Fruit fly (Drosophila melanogaster) whole organism, adult: ENCODE results near the gene CG5180.

ENCODE experiments used
- CG11617 ChIP-seq: fragments of 200-800 bp; sonication (Bioruptor generic); optimal IDR thresholded peaks from 2 replicates; lab custom pipeline; 2017; ENCODE audit warnings: mild to moderate bottlenecking, missing biosample characterization, missing genetic modification reagents, missing genetic modification characterization
- CG12768 ChIP-seq: fragments of 200-800 bp; sonication (Bioruptor generic); optimal IDR thresholded peaks from 2 replicates; lab custom pipeline; 2017; ENCODE audit warnings: missing biosample characterization, missing genetic modification characterization, mild to moderate bottlenecking, moderate library complexity, missing genetic modification reagents
- CG14711 ChIP-seq: fragments of 200-800 bp; sonication (Bioruptor generic); optimal IDR thresholded peaks from 2 replicates; lab custom pipeline; 2018; ENCODE audit warnings: missing biosample characterization, mild to moderate bottlenecking, missing genetic modification characterization, moderate library complexity
- CG1620 ChIP-seq: fragments of 200-800 bp; sonication (Bioruptor generic); optimal IDR thresholded peaks from 2 replicates; lab custom pipeline; 2016; ENCODE audit warnings: missing biosample characterization, missing genetic modification characterization
- CG33017 ChIP-seq: fragments of 200-800 bp; sonication (Bioruptor generic); optimal IDR thresholded peaks from 2 replicates; lab custom pipeline; 2018; ENCODE audit warnings: missing biosample characterization, mild to moderate bottlenecking, missing genetic modification characterization, moderate library complexity
- CG5204 ChIP-seq: fragments of 200-800 bp; sonication (Bioruptor generic); optimal IDR thresholded peaks from 2 replicates; lab custom pipeline; 2016; ENCODE audit warnings: missing biosample characterization, missing genetic modification characterization
- CG7045 ChIP-seq: fragments of 200-800 bp; sonication (Bioruptor generic); optimal IDR thresholded peaks from 2 replicates; lab custom pipeline; 2017; ENCODE audit warnings: missing biosample characterization, mild to moderate bottlenecking, missing genetic modification characterization
- CG7101 ChIP-seq: fragments of 200-800 bp; sonication (Bioruptor generic); optimal IDR thresholded peaks from 2 replicates; lab custom pipeline; 2018; ENCODE audit warnings: missing biosample characterization, mild to moderate bottlenecking, missing genetic modification characterization, moderate library complexity
- Clk ChIP-seq: fragments of 200-800 bp; sonication (Bioruptor generic); optimal IDR thresholded peaks from 2 replicates; lab custom pipeline; 2017; ENCODE audit warnings: missing biosample characterization, missing genetic modification characterization
- Crg-1 ChIP-seq: fragments of 200-800 bp; sonication (Bioruptor generic); optimal IDR thresholded peaks from 2 replicates; lab custom pipeline; 2016; ENCODE audit warnings: missing biosample characterization, missing genetic modification characterization
- Hr96 ChIP-seq: fragments of 200-800 bp; sonication (Bioruptor generic); optimal IDR thresholded peaks from 2 replicates; lab custom pipeline; 2016; ENCODE audit warnings: missing biosample characterization, missing genetic modification characterization
- Mnt ChIP-seq: fragments of 200-800 bp; sonication (Bioruptor generic); optimal IDR thresholded peaks from 2 replicates; lab custom pipeline; 2016; ENCODE audit warnings: missing biosample characterization, mild to moderate bottlenecking, missing genetic modification characterization
- bab1 ChIP-seq: fragments of 200-800 bp; sonication (Bioruptor generic); optimal IDR thresholded peaks from 3 replicates; lab custom pipeline; 2019; ENCODE audit warnings: missing biosample characterization, mild to moderate bottlenecking, missing genetic modification characterization, moderate library complexity
- cic ChIP-seq: fragments of 200-800 bp; sonication (Bioruptor generic); optimal IDR thresholded peaks from 2 replicates; lab custom pipeline; 2017; ENCODE audit warnings: missing biosample characterization, mild to moderate bottlenecking, missing genetic modification characterization, moderate library complexity
- cnc ChIP-seq, 2 experiments: fragments of >200 bp; optimal IDR thresholded peaks; 2 replicates each; lab custom pipeline; 2017
- kay ChIP-seq: fragments of 200-800 bp; sonication (Bioruptor generic); peaks from one replicate; lab custom pipeline; 2016; ENCODE audit warnings: missing biosample characterization, missing genetic modification characterization, borderline replicate concordance
- ovo ChIP-seq: fragments of 200-800 bp; sonication (Bioruptor generic); optimal IDR thresholded peaks from 2 replicates; lab custom pipeline; 2016; ENCODE audit warnings: missing biosample characterization, missing genetic modification characterization
- pad ChIP-seq: fragments of 200-800 bp; sonication (Bioruptor generic); optimal IDR thresholded peaks from 3 replicates; lab custom pipeline; 2017; ENCODE audit warnings: missing biosample characterization, missing genetic modification characterization, mild to moderate bottlenecking, moderate library complexity, missing genetic modification reagents
- tj ChIP-seq: fragments of 200-800 bp; sonication (Bioruptor generic); optimal IDR thresholded peaks from 3 replicates; lab custom pipeline; 2017; ENCODE audit warnings: missing biosample characterization, mild to moderate bottlenecking, missing genetic modification characterization, moderate library complexity
- toe ChIP-seq: fragments of 200-800 bp; sonication (Bioruptor generic); optimal IDR thresholded peaks from 2 replicates; lab custom pipeline; 2016; ENCODE audit warnings: missing biosample characterization, missing genetic modification characterization

The CG5180 gene

dm6 chr3R:20543220-20543619 is 14.5 kb upstream of the CG5180 start:
- no peak for TF ChIP-seq CG12768 (GFP tag; lab: Kevin White, UChicago)
- TF ChIP-seq CG11617, result no peak
- no peak for TF ChIP-seq CG1620 (GFP tag; lab: Kevin White, UChicago)

dm6 chr3R:20543719-20544118 is 14.0 kb upstream of the CG5180 start:
- TF ChIP-seq toe (no peak), Mnt (GFP tag; lab: Kevin White, UChicago) (no peak), cic (GFP tag; lab: Kevin White, UChicago) (peak; percentile 31), tj (GFP tag; lab: Kevin White, UChicago) (peak; percentile 23), ovo (GFP tag; lab: Kevin White, UChicago) (no peak)

dm6 chr3R:20544952-20545351 is 12.8 kb upstream of the CG5180 start:
- TF ChIP-seq tj (GFP tag; lab: Kevin White, UChicago) (peak; percentile 66), CG7045 (GFP tag; lab: Kevin White, UChicago) (no peak), Clk (GFP tag; lab: Kevin White, UChicago) (no peak), kay (peak; percentile 87), ovo (GFP tag; lab: Kevin White, UChicago) (no peak)

- TF ChIP-seq kay (no peak), Crg-1 (GFP tag; lab: Kevin White, UChicago) (peak; percentile 5), CG1620 (GFP tag; lab: Kevin White, UChicago) (no peak), CG7101 (peak; percentile 56), CG5204 (GFP tag; lab: Kevin White, UChicago) (no peak), bab1 (no peak), CG7045 (GFP tag; lab: Kevin White, UChicago) (peak; percentile 68), toe (peak; percentile 11), CG14711 (tag; lab: Kevin White, UChicago) (no peak), CG12768 (GFP tag; lab: Kevin White, UChicago) (peak; percentile 22), cic (GFP tag; lab: Kevin White, UChicago) (peak; percentile 95), CG11617 (no peak), Mnt (GFP tag; lab: Kevin White, UChicago) (peak; percentile 41), ovo (GFP tag; lab: Kevin White, UChicago) (peak; percentile 40), cnc (optimal IDR thresholded peaks at IDR 0.05; lab: Kevin White, UChicago) (no peak), pad (GFP tag; lab: Kevin White, UChicago) (peak; percentile 27), CG33017 (peak; percentile 35), Hr96 (peak; percentile 53), Clk (GFP tag; lab: Kevin White, UChicago) (no peak), tj (GFP tag; lab: Kevin White, UChicago) (no peak)
Observed at dm6 chr3R:20545678-20546077, 12.1 kb upstream of the CG5180 start.

- TF ChIP-seq cnc (optimal IDR thresholded peaks at IDR 0.05; lab: Kevin White, UChicago) (no peak), tj (GFP tag; lab: Kevin White, UChicago) (peak; percentile 95), CG11617 (peak; percentile 11), toe (peak; percentile 6), ovo (GFP tag; lab: Kevin White, UChicago) (peak; percentile 47), CG12768 (GFP tag; lab: Kevin White, UChicago) (peak; percentile 71), CG1620 (GFP tag; lab: Kevin White, UChicago) (no peak), Crg-1 (GFP tag; lab: Kevin White, UChicago) (no peak), CG33017 (peak; percentile 9), Mnt (GFP tag; lab: Kevin White, UChicago) (peak; percentile 55), CG7101 (peak; percentile 18), cic (GFP tag; lab: Kevin White, UChicago) (peak; percentile 91), CG14711 (tag; lab: Kevin White, UChicago) (peak; percentile 36)
Observed at dm6 chr3R:20546662-20547620, 10.8 kb upstream of the CG5180 start.

- TF ChIP-seq Mnt (GFP tag; lab: Kevin White, UChicago) (no peak), tj (GFP tag; lab: Kevin White, UChicago) (peak; percentile 76), CG11617 (no peak), cic (GFP tag; lab: Kevin White, UChicago) (peak; percentile 14)
Observed at dm6 chr3R:20547758-20548157, 10.0 kb upstream of the CG5180 start.

- TF ChIP-seq CG14711 (tag; lab: Kevin White, UChicago) (no peak), CG12768 (GFP tag; lab: Kevin White, UChicago) (no peak), CG5204 (GFP tag; lab: Kevin White, UChicago) (no peak)
Observed at dm6 chr3R:20548255-20548654, 9.5 kb upstream of the CG5180 start.
